Worm (Caenorhabditis elegans): Measurements from ENCODE around the gene H39E23.2.

ce11 chrV:14074160-14074559, 36.0 kb upstream of the H39E23.2 start, which contains the start of gene D1086.11:
- TF ChIP-seq him-1 (tag; optimal IDR thresholded peaks at IDR 0.05) (no peak), W03F9.2 (tag; optimal IDR thresholded peaks at IDR 0.05) (no peak), dao-5 (tag; optimal IDR thresholded peaks at IDR 0.05) (no peak)
